Worm (Caenorhabditis elegans): Measurements from ENCODE around the gene Y54G11A.3.

ce11 chrII:14257943-14258342, 18.5 kb upstream of the Y54G11A.3 start:
- TF ChIP-seq unc-130 (GFP tag; optimal IDR thresholded peaks at IDR 0.05) (no peak), zag-1 (tag; optimal IDR thresholded peaks at IDR 0.05) (no peak), ztf-11 (tag; optimal IDR thresholded peaks at IDR 0.05) (no peak), aha-1 (tag) (no peak), fkh-10 (GFP tag; optimal IDR thresholded peaks at IDR 0.05) (no peak), T20F7.1 (GFP tag; optimal IDR thresholded peaks at IDR 0.05) (no peak)
